Fruit fly (Drosophila melanogaster) whole organism, embryonic: ENCODE data around the gene trx.

ENCODE experiments used
- Ada2b ChIP-seq: fragments of 200-800 bp; sonication (Bioruptor generic); IDR thresholded peaks from 2 replicates; pipeline ENCODE4 v1.3.6; 2022; ENCODE audit warnings: missing biosample characterization, missing genetic modification characterization
- Antp ChIP-seq: fragments of 200-800 bp; sonication (Bioruptor generic); optimal IDR thresholded peaks from 3 replicates; lab custom pipeline; 2016; ENCODE audit warnings: missing biosample characterization, missing genetic modification characterization
- Bdp1 ChIP-seq: fragments of 200-800 bp; sonication (Bioruptor generic); optimal IDR thresholded peaks from 3 replicates; lab custom pipeline; 2016; ENCODE audit warnings: missing biosample characterization, missing genetic modification characterization
- CG10147 ChIP-seq: fragments of 200-800 bp; sonication (Bioruptor generic); optimal IDR thresholded peaks from 2 replicates; lab custom pipeline; 2019; ENCODE audit warnings: missing biosample characterization, mild to moderate bottlenecking, missing genetic modification characterization, moderate library complexity
- CG11560 ChIP-seq: fragments of 200-800 bp; sonication (Bioruptor generic); IDR thresholded peaks from 3 replicates; pipeline ENCODE4 v1.3.6; 2022; ENCODE audit warnings: missing biosample characterization, missing genetic modification characterization
- CG12236 ChIP-seq: fragments of 200-800 bp; sonication (Bioruptor generic); optimal IDR thresholded peaks from 2 replicates; lab custom pipeline; 2016; ENCODE audit warnings: missing biosample characterization, missing genetic modification characterization
- CG13296 ChIP-seq: fragments of 200-800 bp; sonication (Bioruptor generic); optimal IDR thresholded peaks from 3 replicates; lab custom pipeline; 2018; ENCODE audit warnings: missing biosample characterization, mild to moderate bottlenecking, missing genetic modification characterization
- CG13894 ChIP-seq: fragments of 200-800 bp; sonication (Bioruptor generic); optimal IDR thresholded peaks from 3 replicates; lab custom pipeline; 2018; ENCODE audit warnings: missing biosample characterization, mild to moderate bottlenecking, missing genetic modification characterization, moderate library complexity
- CG15011 ChIP-seq: fragments of 200-800 bp; sonication (Bioruptor generic); optimal IDR thresholded peaks from 3 replicates; lab custom pipeline; 2018; ENCODE audit warnings: missing biosample characterization, mild to moderate bottlenecking, missing genetic modification characterization
- CG17385 ChIP-seq: fragments of 200-800 bp; sonication (Bioruptor generic); optimal IDR thresholded peaks from 3 replicates; lab custom pipeline; 2018; ENCODE audit warnings: missing biosample characterization, mild to moderate bottlenecking, missing genetic modification characterization
- CG17912 ChIP-seq: fragments of 200-800 bp; sonication (Bioruptor generic); optimal IDR thresholded peaks from 2 replicates; lab custom pipeline; 2018; ENCODE audit warnings: missing biosample characterization, mild to moderate bottlenecking, missing genetic modification characterization
- CG30403 ChIP-seq: fragments of 200-800 bp; sonication (Bioruptor generic); optimal IDR thresholded peaks from 3 replicates; lab custom pipeline; 2016; ENCODE audit warnings: missing biosample characterization, missing genetic modification characterization
- CG33557 ChIP-seq: fragments of 200-800 bp; sonication (Bioruptor generic); optimal IDR thresholded peaks from 2 replicates; lab custom pipeline; 2019; ENCODE audit warnings: missing biosample characterization, mild to moderate bottlenecking, missing genetic modification characterization, moderate library complexity
- CG3407 ChIP-seq: fragments of 200-800 bp; sonication (Bioruptor generic); optimal IDR thresholded peaks from 2 replicates; lab custom pipeline; 2018; ENCODE audit warnings: missing biosample characterization, mild to moderate bottlenecking, missing genetic modification characterization
- CG42726 ChIP-seq: fragments of 200-800 bp; sonication (Bioruptor generic); IDR thresholded peaks from 2 replicates; pipeline ENCODE4 v1.3.6; 2022; ENCODE audit warnings: missing biosample characterization, missing genetic modification characterization; ENCODE audit not compliant: partially characterized antibody
- CG4854 ChIP-seq: fragments of 200-800 bp; sonication (Bioruptor generic); optimal IDR thresholded peaks from 2 replicates; lab custom pipeline; 2016; ENCODE audit warnings: missing biosample characterization, missing genetic modification characterization, inconsistent platforms
- CG5953 ChIP-seq: fragments of 200-800 bp; sonication (Bioruptor generic); IDR thresholded peaks from 2 replicates; pipeline ENCODE4 v1.3.6; 2022; ENCODE audit warnings: missing biosample characterization, missing genetic modification characterization
- CG6272 ChIP-seq: fragments of 200-800 bp; sonication (Bioruptor generic); IDR thresholded peaks from 2 replicates; pipeline ENCODE4 v1.3.6; 2022; ENCODE audit warnings: missing biosample characterization, missing genetic modification characterization
- CG7357 ChIP-seq: fragments of 200-800 bp; sonication (Bioruptor generic); IDR thresholded peaks from 3 replicates; pipeline ENCODE4 v1.3.6; 2022; ENCODE audit warnings: missing biosample characterization, missing genetic modification characterization
- CG7745 ChIP-seq: fragments of 200-800 bp; sonication (Bioruptor generic); optimal IDR thresholded peaks from 2 replicates; lab custom pipeline; 2018; ENCODE audit warnings: missing biosample characterization, mild to moderate bottlenecking, missing genetic modification characterization, moderate library complexity
- CG7839 ChIP-seq: fragments of 200-800 bp; sonication (Bioruptor generic); optimal IDR thresholded peaks from 3 replicates; lab custom pipeline; 2018; ENCODE audit warnings: missing biosample characterization, mild to moderate bottlenecking, missing genetic modification characterization, moderate library complexity
- CG9437 ChIP-seq: fragments of 200-800 bp; sonication (Bioruptor generic); optimal IDR thresholded peaks from 2 replicates; lab custom pipeline; 2018; ENCODE audit warnings: missing biosample characterization, mild to moderate bottlenecking, missing genetic modification characterization
- D ChIP-seq, 2 experiments: fragments of 200-800 bp in 1 of 2; fragments of >200 bp in 1 of 2; sonication (Bioruptor generic) in 1 of 2; optimal IDR thresholded peaks; 2 replicates in 1 of 2; 3 replicates in 1 of 2; lab custom pipeline; 2017; ENCODE audit warnings: mild to moderate bottlenecking in 1 of 2, missing biosample characterization in 1 of 2, missing genetic modification characterization in 1 of 2, missing genetic modification reagents in 1 of 2
- Deaf1 ChIP-seq: fragments of 200-800 bp; optimal IDR thresholded peaks from 3 replicates; lab custom pipeline; 2019; ENCODE audit warnings: missing biosample characterization, mild to moderate bottlenecking, missing genetic modification characterization, moderate library complexity
- Doc3 ChIP-seq: fragments of 200-800 bp; sonication (Bioruptor generic); IDR thresholded peaks from 3 replicates; pipeline ENCODE4 v1.3.6; 2022; ENCODE audit warnings: missing biosample characterization, missing genetic modification characterization; ENCODE audit not compliant: partially characterized antibody
- Dp ChIP-seq: fragments of 200-800 bp; sonication (Bioruptor generic); optimal IDR thresholded peaks from 2 replicates; lab custom pipeline; 2018; ENCODE audit warnings: missing biosample characterization, mild to moderate bottlenecking, missing genetic modification characterization, moderate library complexity
- Drgx ChIP-seq: fragments of 200-800 bp; sonication (Bioruptor generic); IDR thresholded peaks from 2 replicates; pipeline ENCODE4 v1.3.6; 2022; ENCODE audit warnings: missing biosample characterization, missing genetic modification characterization
- Eip74EF ChIP-seq, 2 experiments: fragments of 200-800 bp in 1 of 2; fragments of >200 bp in 1 of 2; sonication (Bioruptor generic) in 1 of 2; optimal IDR thresholded peaks; 2 replicates each; lab custom pipeline; 2017 to 2019; ENCODE audit warnings: missing biosample characterization in 2 of 2, missing genetic modification characterization in 2 of 2, mild to moderate bottlenecking in 1 of 2, moderate library complexity in 1 of 2
- H2.0 ChIP-seq: fragments of 200-800 bp; sonication (Bioruptor generic); IDR thresholded peaks from 2 replicates; pipeline ENCODE4 v1.3.6; 2022; ENCODE audit warnings: missing biosample characterization, missing genetic modification characterization
- HHEX ChIP-seq: fragments of 200-800 bp; sonication (Bioruptor generic); optimal IDR thresholded peaks from 3 replicates; lab custom pipeline; 2017; ENCODE audit warnings: missing biosample characterization, mild to moderate bottlenecking, missing genetic modification characterization, missing genetic modification reagents
- HLH54F ChIP-seq: fragments of 200-800 bp; sonication (Bioruptor generic); optimal IDR thresholded peaks from 3 replicates; lab custom pipeline; 2016; ENCODE audit warnings: missing biosample characterization, missing genetic modification characterization
- Hr3 ChIP-seq: fragments of 200-800 bp; sonication (Bioruptor generic); optimal IDR thresholded peaks from 3 replicates; lab custom pipeline; 2016; ENCODE audit warnings: missing biosample characterization, missing genetic modification characterization
- Kr ChIP-seq: fragments of 200-800 bp; sonication (Bioruptor generic); optimal IDR thresholded peaks from 2 replicates; lab custom pipeline; 2017; ENCODE audit warnings: missing biosample characterization, mild to moderate bottlenecking, missing genetic modification characterization
- MTF-1 ChIP-seq: fragments of 200-800 bp; sonication (Bioruptor generic); optimal IDR thresholded peaks from 2 replicates; lab custom pipeline; 2018; ENCODE audit warnings: missing biosample characterization, mild to moderate bottlenecking, missing genetic modification characterization, borderline replicate concordance
- Mrtf ChIP-seq: fragments of 200-800 bp; sonication (Bioruptor generic); IDR thresholded peaks from 3 replicates; pipeline ENCODE4 v1.3.6; 2022; ENCODE audit warnings: missing biosample characterization, missing genetic modification characterization
- Myb ChIP-seq: fragments of 200-800 bp; sonication (Bioruptor generic); optimal IDR thresholded peaks from 2 replicates; lab custom pipeline; 2016; ENCODE audit warnings: missing biosample characterization, missing genetic modification characterization
- Trl ChIP-seq, 3 experiments: fragments of >200 bp in 2 of 3; fragments of 200-800 bp in 1 of 3; sonication (Bioruptor generic) in 1 of 3; optimal IDR thresholded peaks; 2 replicates in 1 of 3; 3 replicates in 2 of 3; lab custom pipeline; 2016 to 2017; ENCODE audit warnings: missing biosample characterization in 1 of 3, missing genetic modification characterization in 1 of 3
- dmrt11E ChIP-seq: fragments of 200-800 bp; sonication (Bioruptor generic); optimal IDR thresholded peaks from 3 replicates; lab custom pipeline; 2018; ENCODE audit warnings: missing biosample characterization, mild to moderate bottlenecking, missing genetic modification characterization, moderate library complexity
- ewg ChIP-seq: fragments of 200-800 bp; sonication (Bioruptor generic); optimal IDR thresholded peaks from 3 replicates; lab custom pipeline; 2017; ENCODE audit warnings: mild to moderate bottlenecking, missing biosample characterization, missing genetic modification reagents, missing genetic modification characterization
- fd96Cb ChIP-seq: fragments of 200-800 bp; sonication (Bioruptor generic); optimal IDR thresholded peaks from 2 replicates; lab custom pipeline; 2018; ENCODE audit warnings: missing biosample characterization, mild to moderate bottlenecking, missing genetic modification characterization, moderate library complexity
- hbn ChIP-seq: fragments of 200-800 bp; sonication (Bioruptor generic); IDR thresholded peaks from 2 replicates; pipeline ENCODE4 v1.3.6; 2022; ENCODE audit warnings: missing biosample characterization, missing genetic modification characterization; ENCODE audit not compliant: partially characterized antibody
- jumu ChIP-seq: fragments of 200-800 bp; sonication (Bioruptor generic); optimal IDR thresholded peaks from 3 replicates; lab custom pipeline; 2016; ENCODE audit warnings: missing biosample characterization, missing genetic modification characterization
- kay ChIP-seq: fragments of 200-800 bp; sonication (Bioruptor generic); optimal IDR thresholded peaks from 2 replicates; lab custom pipeline; 2016; ENCODE audit warnings: missing biosample characterization, missing genetic modification characterization
- repo ChIP-seq: fragments of 200-800 bp; sonication (Bioruptor generic); optimal IDR thresholded peaks from 2 replicates; lab custom pipeline; 2016; ENCODE audit warnings: missing biosample characterization, missing genetic modification characterization
- row ChIP-seq: fragments of 200-800 bp; sonication (Bioruptor generic); IDR thresholded peaks from 3 replicates; pipeline ENCODE4 v1.3.6; 2022; ENCODE audit warnings: missing biosample characterization, missing genetic modification characterization
- sens ChIP-seq: fragments of 200-800 bp; sonication (Bioruptor generic); peaks from one replicate; lab custom pipeline; 2016; ENCODE audit warnings: missing biosample characterization, missing genetic modification characterization
- unpg ChIP-seq: fragments of 200-800 bp; sonication (Bioruptor generic); optimal IDR thresholded peaks from 3 replicates; lab custom pipeline; 2018; ENCODE audit warnings: missing biosample characterization, mild to moderate bottlenecking, missing genetic modification characterization, moderate library complexity
- zfh2 ChIP-seq: fragments of 200-800 bp; sonication (Bioruptor generic); optimal IDR thresholded peaks from 2 replicates; lab custom pipeline; 2016; ENCODE audit warnings: missing biosample characterization, missing genetic modification characterization

trx gene

DNA sequence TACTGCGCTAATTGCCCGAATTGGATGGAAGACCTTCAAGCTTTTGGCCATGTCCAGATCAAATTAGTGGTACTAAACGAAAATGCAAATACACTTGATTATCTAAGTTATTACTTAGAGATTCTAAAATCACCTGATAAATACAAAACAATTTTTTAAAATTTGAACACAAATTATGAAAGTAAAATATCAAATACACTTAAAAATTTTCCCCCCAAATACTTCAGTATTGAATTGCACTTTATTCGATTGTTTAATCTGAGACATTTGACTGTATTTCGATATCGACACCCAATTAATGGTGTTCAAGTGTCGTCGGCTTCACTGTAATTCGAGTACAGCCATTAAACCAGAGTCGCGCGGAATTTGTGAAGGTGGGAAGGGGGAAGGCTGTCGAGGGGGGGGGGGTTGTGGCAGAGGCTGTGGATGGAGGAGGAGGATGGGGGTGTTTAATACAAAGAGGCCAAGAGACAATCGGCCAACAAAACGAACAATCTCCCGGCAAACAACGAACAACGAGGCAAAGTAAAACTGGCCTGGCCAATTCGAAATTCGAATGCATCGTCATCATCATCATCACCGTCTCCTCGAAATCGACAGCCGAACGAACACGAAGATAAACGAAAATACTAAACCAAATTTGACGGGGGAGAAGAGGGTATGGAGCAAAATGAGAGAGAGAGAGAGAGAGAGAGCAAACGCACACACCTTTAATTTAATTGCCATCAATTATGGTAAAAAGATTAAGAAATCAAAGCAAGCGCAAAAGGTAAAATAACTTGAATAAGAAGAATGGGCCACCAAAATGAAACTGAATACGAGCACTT is 4.3 kb downstream of the trx start (continued):
- peak; percentile 40 for TF ChIP-seq CG17385 (GFP tag; lab: Kevin White, UChicago)
- TF ChIP-seq CG42726 = no peak
- no peak for TF ChIP-seq Kr (GFP tag; lab: Kevin White, UChicago)
- no peak for TF ChIP-seq CG17912
- no peak for TF ChIP-seq Eip74EF (GFP tag; optimal IDR thresholded peaks at IDR 0.05; lab: Kevin White, UChicago)
- no peak for TF ChIP-seq unpg (GFP tag; lab: Kevin White, UChicago)
- TF ChIP-seq jumu (GFP tag; lab: Kevin White, UChicago) = no peak
- TF ChIP-seq Antp = no peak
- peak; percentile 10; the same call in 1 of the 3 replicates for TF ChIP-seq row
- no peak for TF ChIP-seq MTF-1 (GFP tag; lab: Kevin White, UChicago)
- no peak for TF ChIP-seq zfh2 (GFP tag; lab: Kevin White, UChicago)
- TF ChIP-seq Drgx (GFP tag; lab: Robert Waterston, UW) = no peak
- TF ChIP-seq Doc3 = no peak
- no peak for TF ChIP-seq Ada2b
- no peak for TF ChIP-seq fd96Cb (tag; lab: Kevin White, UChicago)
- no peak for TF ChIP-seq CG5953
- TF ChIP-seq CG10147 (GFP tag; lab: Kevin White, UChicago) = no peak
- no peak for TF ChIP-seq hbn (GFP tag; lab: Robert Waterston, UW)
- TF ChIP-seq CG4854 (GFP tag; lab: Kevin White, UChicago) = no peak
- no peak for TF ChIP-seq CG6272
- TF ChIP-seq CG13894 (tag; lab: Kevin White, UChicago) = no peak
- no peak for TF ChIP-seq kay (GFP tag; lab: Kevin White, UChicago)
- no peak for TF ChIP-seq repo
- TF ChIP-seq Dp = no peak
- TF ChIP-seq CG7745 (tag; lab: Kevin White, UChicago) = peak; percentile 24
- no peak for TF ChIP-seq CG30403 (GFP tag; lab: Kevin White, UChicago)
- TF ChIP-seq sens (GFP tag; lab: Kevin White, UChicago) = no peak
- TF ChIP-seq Deaf1 (tag; lab: Kevin White, UChicago) = peak; percentile 98
- peak; percentile 63 to 83 for TF ChIP-seq Trl (optimal IDR thresholded peaks at IDR 0.05; lab: Kevin White, UChicago)
- no peak for TF ChIP-seq Trl (GFP tag; optimal IDR thresholded peaks at IDR 0.05; lab: Kevin White, UChicago)
- TF ChIP-seq CG13296 (GFP tag; lab: Kevin White, UChicago) = no peak
- TF ChIP-seq Hr3 (GFP tag; lab: Kevin White, UChicago) = no peak
- no peak for TF ChIP-seq CG12236 (GFP tag; lab: Kevin White, UChicago)
- no peak for TF ChIP-seq Mrtf
- no peak for TF ChIP-seq ewg (GFP tag; lab: Kevin White, UChicago)
- no peak for TF ChIP-seq CG15011 (GFP tag; lab: Kevin White, UChicago)
- TF ChIP-seq dmrt11E (tag; lab: Kevin White, UChicago) = no peak
- TF ChIP-seq CG33557 (GFP tag; lab: Kevin White, UChicago) = no peak
- TF ChIP-seq HLH54F (GFP tag; lab: Kevin White, UChicago) = no peak
- TF ChIP-seq CG7839 = no peak
- TF ChIP-seq HHEX (GFP tag; lab: Kevin White, UChicago) = no peak
- TF ChIP-seq D (optimal IDR thresholded peaks at IDR 0.05; lab: Kevin White, UChicago) = no peak
- TF ChIP-seq D (GFP tag; optimal IDR thresholded peaks at IDR 0.05; lab: Kevin White, UChicago) = no peak
- no peak for TF ChIP-seq H2.0
- TF ChIP-seq CG9437 (GFP tag; lab: Kevin White, UChicago) = no peak
- TF ChIP-seq CG7357 = no peak
- TF ChIP-seq Bdp1 = no peak
- TF ChIP-seq Myb = no peak
- no peak for TF ChIP-seq CG3407 (GFP tag; lab: Kevin White, UChicago)
- no peak for TF ChIP-seq CG11560 (tag; lab: Robert Waterston, UW)
